Fruit fly (Drosophila melanogaster) whole organism, wandering third instar larva: Measurements from ENCODE around the gene CG18258.

Experiments used
- CG32264 ChIP-seq: fragments of 200-800 bp; sonication (Bioruptor generic); optimal IDR thresholded peaks from 2 replicates; lab custom pipeline; 2016; ENCODE audit warnings: missing biosample characterization, missing genetic modification characterization
- CG9705 ChIP-seq: fragments of 200-800 bp; sonication (Bioruptor generic); optimal IDR thresholded peaks from 2 replicates; lab custom pipeline; 2018; ENCODE audit warnings: missing biosample characterization, mild to moderate bottlenecking, missing genetic modification characterization
- Dfd ChIP-seq: fragments of >200 bp; optimal IDR thresholded peaks from 2 replicates; lab custom pipeline; 2017; ENCODE audit warnings: missing biosample characterization, missing genetic modification characterization
- Hnf4 ChIP-seq: fragments of 200-800 bp; sonication (Bioruptor generic); optimal IDR thresholded peaks from 2 replicates; lab custom pipeline; 2016; ENCODE audit warnings: missing biosample characterization, mild to moderate bottlenecking, missing genetic modification characterization
- Hr78 ChIP-seq: fragments of >200 bp; optimal IDR thresholded peaks from 2 replicates; lab custom pipeline; 2017; ENCODE audit warnings: missing biosample characterization, missing genetic modification characterization
- Hr83 ChIP-seq: fragments of 200-300 bp; sonication (Bioruptor generic); optimal IDR thresholded peaks from 2 replicates; lab custom pipeline; 2016; ENCODE audit warnings: missing biosample characterization, mild to moderate bottlenecking, missing genetic modification characterization, moderate library complexity; ENCODE audit not compliant: poor library complexity, severe bottlenecking
- Jra ChIP-seq: sonication (Bioruptor generic); optimal IDR thresholded peaks from 2 replicates; lab custom pipeline; 2016; ENCODE audit warnings: missing biosample characterization, missing genetic modification characterization
- Myc ChIP-seq: fragments of >200 bp; optimal IDR thresholded peaks from 2 replicates; lab custom pipeline; 2017
- N ChIP-seq: fragments of >200 bp; optimal IDR thresholded peaks from 2 replicates; lab custom pipeline; 2018; ENCODE audit warnings: missing biosample characterization, missing external identifiers, missing genetic modification characterization
- OdsH ChIP-seq: fragments of 200-800 bp; sonication (Bioruptor generic); optimal IDR thresholded peaks from 2 replicates; lab custom pipeline; 2016; ENCODE audit warnings: missing biosample characterization, mild to moderate bottlenecking, missing genetic modification characterization
- Sp1 ChIP-seq: fragments of 200-800 bp; sonication (Bioruptor generic); optimal IDR thresholded peaks from 3 replicates; lab custom pipeline; 2019; ENCODE audit warnings: missing biosample characterization, mild to moderate bottlenecking, missing genetic modification characterization, moderate library complexity
- Vsx2 ChIP-seq: fragments of 200-300, 225-300 bp; sonication (Bioruptor generic); optimal IDR thresholded peaks from 2 replicates; lab custom pipeline; 2018; ENCODE audit warnings: missing biosample characterization, missing genetic modification characterization; ENCODE audit not compliant: partially characterized antibody
- br ChIP-seq: fragments of 200-800 bp; sonication (Bioruptor generic); optimal IDR thresholded peaks from 2 replicates; lab custom pipeline; 2016; ENCODE audit warnings: missing biosample characterization, missing genetic modification characterization
- brk ChIP-seq: fragments of 200-800 bp; sonication (Bioruptor generic); optimal IDR thresholded peaks from 2 replicates; lab custom pipeline; 2016; ENCODE audit warnings: missing biosample characterization, mild to moderate bottlenecking, missing genetic modification characterization
- dl ChIP-seq, 2 experiments: fragments of 175-275, 200-275 bp in 1 of 2; fragments of 200-275 bp in 1 of 2; sonication (Bioruptor generic); optimal IDR thresholded peaks; lab custom pipeline; 2018; ENCODE audit warnings: mild to moderate bottlenecking in 2 of 2, missing biosample characterization in 2 of 2, missing genetic modification characterization in 2 of 2, moderate library complexity in 2 of 2; ENCODE audit not compliant: partially characterized antibody in 2 of 2, insufficient read depth in 1 of 2
- dmrt93B ChIP-seq: fragments of 200-800 bp; sonication (Bioruptor generic); optimal IDR thresholded peaks from 2 replicates; lab custom pipeline; 2018; ENCODE audit warnings: missing biosample characterization, mild to moderate bottlenecking, missing genetic modification characterization
- dsf ChIP-seq: sonication (Bioruptor generic); optimal IDR thresholded peaks from 2 replicates; lab custom pipeline; 2016; ENCODE audit warnings: missing biosample characterization, missing genetic modification characterization, borderline replicate concordance
- foxo ChIP-seq, 2 experiments: fragments of 200-800 bp; sonication (Bioruptor generic); optimal IDR thresholded peaks; 2 replicates in 1 of 2; 3 replicates in 1 of 2; lab custom pipeline; 2016 to 2017; ENCODE audit warnings: missing biosample characterization in 2 of 2, missing genetic modification characterization in 2 of 2
- fru ChIP-seq: fragments of 200-800 bp; sonication (Bioruptor generic); optimal IDR thresholded peaks from 3 replicates; lab custom pipeline; 2016; ENCODE audit warnings: missing biosample characterization, mild to moderate bottlenecking, missing genetic modification characterization
- h ChIP-seq: fragments of 200-800 bp; sonication (Bioruptor generic); optimal IDR thresholded peaks from 3 replicates; lab custom pipeline; 2016; ENCODE audit warnings: missing biosample characterization, mild to moderate bottlenecking, missing genetic modification characterization
- jim ChIP-seq: fragments of 175-275, 200-325 bp; sonication (Bioruptor generic); optimal IDR thresholded peaks from 2 replicates; lab custom pipeline; 2016; ENCODE audit warnings: missing biosample characterization, mild to moderate bottlenecking, missing genetic modification characterization
- lola ChIP-seq: fragments of >200 bp; optimal IDR thresholded peaks from 2 replicates; lab custom pipeline; 2017; ENCODE audit warnings: missing biosample characterization, missing genetic modification characterization
- pan ChIP-seq: fragments of >200 bp; optimal IDR thresholded peaks from 2 replicates; lab custom pipeline; 2017
- psq ChIP-seq: fragments of 200-800 bp; sonication (Bioruptor generic); optimal IDR thresholded peaks from 3 replicates; lab custom pipeline; 2017; ENCODE audit warnings: missing biosample characterization, mild to moderate bottlenecking, missing genetic modification characterization, moderate library complexity
- rgr ChIP-seq: fragments of 200-800 bp; sonication (Bioruptor generic); optimal IDR thresholded peaks from 3 replicates; lab custom pipeline; 2016; ENCODE audit warnings: missing biosample characterization, mild to moderate bottlenecking, missing genetic modification characterization
- sage ChIP-seq: fragments of 200-800 bp; sonication (Bioruptor generic); optimal IDR thresholded peaks from 2 replicates; lab custom pipeline; 2016; ENCODE audit warnings: missing biosample characterization, mild to moderate bottlenecking, missing genetic modification characterization
- sv ChIP-seq: fragments of 200-800 bp; sonication (Bioruptor generic); optimal IDR thresholded peaks from 3 replicates; lab custom pipeline; 2016; ENCODE audit warnings: missing biosample characterization, missing genetic modification characterization
- usp ChIP-seq: fragments of >200 bp; optimal IDR thresholded peaks from 2 replicates; lab custom pipeline; 2017; ENCODE audit warnings: missing biosample characterization, missing genetic modification characterization

CG18258 gene

dm6 chrX:17206046-17206445 is 6.1 kb upstream of the CG18258 start, which contains the start of gene CG32564:
CG32564 (plus strand) TSS chrX:17206407.
- TF ChIP-seq CG32264 (GFP tag; lab: Kevin White, UChicago) (no peak), Myc (no peak), Dfd (no peak), Hr83 (GFP tag; lab: Kevin White, UChicago) (no peak), h (GFP tag; lab: Kevin White, UChicago) (no peak), fru (no peak), Hnf4 (GFP tag; lab: Kevin White, UChicago) (no peak)

dm6 chrX:17207865-17208486 is 4.1 kb upstream of the CG18258 start, which contains the start of gene CG32563:
CG32563 (plus strand) TSS chrX:17208436.
- TF ChIP-seq N (GFP tag; lab: Kevin White, UChicago) (no peak), dsf (GFP tag; lab: Kevin White, UChicago) (no peak)

dm6 chrX:17209897-17210296 is 2.2 kb upstream of the CG18258 start, which contains the start of gene CG12995:
CG12995 (minus strand) TSS chrX:17209997.
- TF ChIP-seq Jra (GFP tag; lab: Kevin White, UChicago), result no peak
- no peak for TF ChIP-seq Hr78 (GFP tag; lab: Kevin White, UChicago)
- TF ChIP-seq brk (GFP tag; lab: Kevin White, UChicago), result no peak
- TF ChIP-seq Myc, result no peak
- TF ChIP-seq foxo (GFP tag; optimal IDR thresholded peaks at IDR 0.05; lab: Kevin White, UChicago), result no peak
- no peak for TF ChIP-seq Dfd
- no peak for TF ChIP-seq CG32264 (GFP tag; lab: Kevin White, UChicago)
- TF ChIP-seq psq (GFP tag; lab: Kevin White, UChicago), result no peak
- no peak for TF ChIP-seq h (GFP tag; lab: Kevin White, UChicago)
- no peak for TF ChIP-seq lola
- no peak for TF ChIP-seq pan (lab: Kevin White, UChicago)
- TF ChIP-seq OdsH (GFP tag; lab: Kevin White, UChicago), result no peak
- TF ChIP-seq br (GFP tag; lab: Kevin White, UChicago), result no peak
- no peak for TF ChIP-seq usp (GFP tag; lab: Kevin White, UChicago)

dm6 chrX:17215004-17215403 is 2.9 kb downstream of the CG18258 start, which contains the start of gene CG5162:
CG5162 (plus strand) TSS chrX:17215304.
- TF ChIP-seq lola, result no peak
- no peak for TF ChIP-seq N (GFP tag; lab: Kevin White, UChicago)
- no peak for TF ChIP-seq Vsx2 (GFP tag; lab: Kevin White, UChicago)
- TF ChIP-seq sv (GFP tag; lab: Kevin White, UChicago), result no peak
- no peak for TF ChIP-seq Hnf4 (GFP tag; lab: Kevin White, UChicago)
- TF ChIP-seq dmrt93B (GFP tag; lab: Kevin White, UChicago), result no peak
- TF ChIP-seq CG9705 (GFP tag; lab: Kevin White, UChicago), result no peak
- TF ChIP-seq Dfd, result no peak
- TF ChIP-seq dsf (GFP tag; lab: Kevin White, UChicago), result no peak
- no peak for TF ChIP-seq jim
- no peak for TF ChIP-seq Sp1
- no peak for TF ChIP-seq brk (GFP tag; lab: Kevin White, UChicago)
- TF ChIP-seq dl (GFP tag; optimal IDR thresholded peaks at IDR 0.05; lab: Kevin White, UChicago; ENCODE audit: insufficient read depth in 1 of 2, partially characterized antibody in 2 of 2), result no peak
- TF ChIP-seq rgr (GFP tag; lab: Kevin White, UChicago), result no peak
- TF ChIP-seq, all 38 proteins: peak for 0

- TF ChIP-seq Sp1 (no peak), Dfd (peak; percentile 97), rgr (GFP tag; lab: Kevin White, UChicago) (no peak), sage (GFP tag; lab: Kevin White, UChicago) (no peak), psq (GFP tag; lab: Kevin White, UChicago) (no peak)
Observed at dm6 chrX:17218232-17218951, 6.3 kb downstream of the CG18258 start, which contains the start of gene CG12998. CG12998 (plus strand) TSS chrX:17218667.
